Fruit fly (Drosophila melanogaster) S2 (cell line): ENCODE measurements around the gene CAH6.

Source experiments
- CG8478 ChIP-seq: fragments of >200 bp; optimal IDR thresholded peaks from 2 replicates; lab custom pipeline; 2018
- CTCF ChIP-seq, 2 experiments: fragments of >200 bp; optimal IDR thresholded peaks; 2 replicates each; lab custom pipeline; 2018

DNA sequence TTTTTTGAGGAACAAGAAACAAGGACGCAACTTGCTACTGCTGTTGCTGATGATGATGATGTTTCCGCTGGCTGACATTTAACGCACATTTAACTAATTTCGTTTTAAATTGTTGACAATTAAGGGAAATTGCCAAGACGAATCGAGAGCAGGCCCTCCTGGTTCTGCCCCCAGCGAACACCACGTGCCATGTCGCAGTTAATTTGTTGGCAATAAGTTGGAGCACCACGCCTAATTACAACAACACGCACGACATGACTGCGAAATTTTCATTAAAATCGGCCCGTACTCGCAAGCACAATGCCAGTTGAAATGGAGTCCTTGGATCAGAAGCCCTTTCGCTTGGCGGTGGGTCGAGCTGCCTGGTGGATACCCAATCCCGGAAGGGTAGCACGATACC is 8.0 kb downstream of the CAH6 start, which contains the start of gene ppk24:
- no peak for TF ChIP-seq CG8478 (lab: Kevin White, UChicago)
- no peak for TF ChIP-seq CTCF (optimal IDR thresholded peaks at IDR 0.05; lab: Kevin White, UChicago)
